Fruit fly (Drosophila melanogaster): ENCODE measurements around the gene Sfp24Bc.

The Sfp24Bc gene

dm6 chr2L:3662307-3662795, 8.0 kb downstream of the Sfp24Bc start, which contains the start of gene Drgx (continued):
- no peak for TF ChIP-seq CG17802 (tag; optimal IDR thresholded peaks at IDR 0.05)
- TF ChIP-seq vnd (GFP tag; IDR thresholded peaks at IDR 0.05; ENCODE audit: partially characterized antibody), result no peak
- TF ChIP-seq MESR4 (GFP tag; optimal IDR thresholded peaks at IDR 0.05), result no peak
- no peak for TF ChIP-seq tup (GFP tag; optimal IDR thresholded peaks at IDR 0.05)
- TF ChIP-seq Optix (GFP tag; IDR thresholded peaks at IDR 0.05), result no peak
- TF ChIP-seq CG32532 (GFP tag; IDR thresholded peaks at IDR 0.05), result no peak
- TF ChIP-seq disco-r (GFP tag; optimal IDR thresholded peaks at IDR 0.05), result no peak
- TF ChIP-seq Dll (GFP tag; IDR thresholded peaks at IDR 0.05; ENCODE audit: partially characterized antibody), result 0 out of 4 replicates have a peak, but pooled peaks have one; percentile 20
- peak; percentile 24 for TF ChIP-seq CG15479 (GFP tag; optimal IDR thresholded peaks at IDR 0.05)
- TF ChIP-seq CG1832 (GFP tag; optimal IDR thresholded peaks at IDR 0.05), result peak; percentile 93
- no peak for TF ChIP-seq Dref (GFP tag; IDR thresholded peaks at IDR 0.05)
- TF ChIP-seq sd (tag; optimal IDR thresholded peaks at IDR 0.05), result no peak
- TF ChIP-seq esg (GFP tag; conservative IDR thresholded peaks at IDR 0.05), result no peak
- TF ChIP-seq Camta (GFP tag; optimal IDR thresholded peaks at IDR 0.05), result no peak
- TF ChIP-seq CG9215 (GFP tag; IDR thresholded peaks at IDR 0.05), result no peak
- TF ChIP-seq Nf-YC (tag; optimal IDR thresholded peaks at IDR 0.05), result peak; percentile 98
- TF ChIP-seq nmo (GFP tag; optimal IDR thresholded peaks at IDR 0.05), result peak; percentile 9
- no peak for TF ChIP-seq CG5953 (GFP tag; IDR thresholded peaks at IDR 0.05)
- peak; percentile 58; the same call in 1 of the 4 replicates for TF ChIP-seq chinmo (GFP tag; IDR thresholded peaks at IDR 0.05; ENCODE audit: partially characterized antibody)
- peak; percentile 6 for TF ChIP-seq CoRest (tag; optimal IDR thresholded peaks at IDR 0.05)
- TF ChIP-seq Jarid2 (GFP tag; optimal IDR thresholded peaks at IDR 0.05), result peak; percentile 59
- TF ChIP-seq nerfin-1 (tag; optimal IDR thresholded peaks at IDR 0.05), result peak; percentile 64
- TF ChIP-seq Sox102F (GFP tag; optimal IDR thresholded peaks at IDR 0.05), result no peak
- no peak for TF ChIP-seq Oaz (GFP tag; IDR thresholded peaks at IDR 0.05)
- TF ChIP-seq ato (GFP tag; IDR thresholded peaks at IDR 0.05; ENCODE audit: partially characterized antibody), result 0 out of 2 replicates have a peak, but pooled peaks have one; percentile 12
- TF ChIP-seq cg (GFP tag; optimal IDR thresholded peaks at IDR 0.05), result peak; percentile 11
- TF ChIP-seq CG13287 (GFP tag; IDR thresholded peaks at IDR 0.05; ENCODE audit: partially characterized antibody), result peak; percentile 31; the same call in 1 of the 2 replicates
- no peak for TF ChIP-seq Mes4 (GFP tag; optimal IDR thresholded peaks at IDR 0.05)
- TF ChIP-seq CG18599 (GFP tag; optimal IDR thresholded peaks at IDR 0.05), result no peak
- 0 out of 2 replicates have a peak, but pooled peaks have one; percentile 19 for TF ChIP-seq CG32767 (GFP tag; IDR thresholded peaks at IDR 0.05)
- TF ChIP-seq CG10209 (GFP tag; optimal IDR thresholded peaks at IDR 0.05), result no peak
- 0 out of 3 replicates have a peak, but pooled peaks have one; percentile 39 for TF ChIP-seq CG6791 (GFP tag; IDR thresholded peaks at IDR 0.05; ENCODE audit: partially characterized antibody)
- TF ChIP-seq Taf1 (GFP tag; IDR thresholded peaks at IDR 0.05), result no peak
- TF ChIP-seq CG34224 (GFP tag; IDR thresholded peaks at IDR 0.05; ENCODE audit: partially characterized antibody), result peak; percentile 35; the same call in 2 of the 3 replicates
- no peak for TF ChIP-seq gsb-n (tag; optimal IDR thresholded peaks at IDR 0.05)
- TF ChIP-seq Nf-YB (GFP tag; optimal IDR thresholded peaks at IDR 0.05), result peak; percentile 98
- TF ChIP-seq tio (GFP tag; optimal IDR thresholded peaks at IDR 0.05), result no peak
- TF ChIP-seq phol (tag; optimal IDR thresholded peaks at IDR 0.05), result peak; percentile 9
- no peak for TF ChIP-seq Neu2 (GFP tag; optimal IDR thresholded peaks at IDR 0.05; ENCODE audit: borderline replicate concordance)
- peak; percentile 94 for TF ChIP-seq crol (GFP tag; IDR thresholded peaks at IDR 0.05)
- no peak for TF ChIP-seq Atf-2 (GFP tag; optimal IDR thresholded peaks at IDR 0.05)
- TF ChIP-seq Bgb (GFP tag; IDR thresholded peaks at IDR 0.05; ENCODE audit: partially characterized antibody), result peak; percentile 13; the same call in 1 of the 2 replicates
